Fruit fly (Drosophila melanogaster) whole organism, prepupa: ENCODE results near the gene SNRPG.

ENCODE experiments used
- Blimp-1 ChIP-seq: fragments of 200-800 bp; sonication (Bioruptor generic); optimal IDR thresholded peaks from 3 replicates; lab custom pipeline; 2017; ENCODE audit warnings: missing biosample characterization, missing genetic modification characterization, mild to moderate bottlenecking, moderate library complexity, missing genetic modification reagents
- CG10631 ChIP-seq: fragments of 200-800 bp; sonication (Bioruptor generic); optimal IDR thresholded peaks from 2 replicates; lab custom pipeline; 2016; ENCODE audit warnings: missing biosample characterization, missing genetic modification characterization
- CG11294 ChIP-seq: fragments of 200-800 bp; sonication (Bioruptor generic); IDR thresholded peaks from 2 replicates; pipeline ENCODE4 v1.3.6; 2022; ENCODE audit warnings: missing biosample characterization, missing genetic modification characterization
- CG11762 ChIP-seq: fragments of 200-800 bp; sonication (Bioruptor generic); optimal IDR thresholded peaks from 3 replicates; lab custom pipeline; 2016; ENCODE audit warnings: missing biosample characterization, missing genetic modification characterization; ENCODE audit not compliant: insufficient read depth
- CG11902 ChIP-seq: fragments of 200-800 bp; sonication (Bioruptor generic); optimal IDR thresholded peaks from 3 replicates; lab custom pipeline; 2016; ENCODE audit warnings: missing biosample characterization, missing genetic modification characterization
- CG15336 ChIP-seq: fragments of 200-800 bp; sonication (Bioruptor generic); IDR thresholded peaks from 2 replicates; pipeline ENCODE4 v1.3.6; 2022; ENCODE audit warnings: missing biosample characterization, missing genetic modification characterization
- CG1621 ChIP-seq: fragments of 200-800 bp; sonication (Bioruptor generic); optimal IDR thresholded peaks from 3 replicates; lab custom pipeline; 2018; ENCODE audit warnings: missing biosample characterization, mild to moderate bottlenecking, missing genetic modification characterization
- CG16779 ChIP-seq: fragments of 200-800 bp; sonication (Bioruptor generic); optimal IDR thresholded peaks from 3 replicates; lab custom pipeline; 2017; ENCODE audit warnings: missing biosample characterization, mild to moderate bottlenecking, missing genetic modification characterization
- CG3032 ChIP-seq: fragments of 200-800 bp; optimal IDR thresholded peaks from 2 replicates; lab custom pipeline; 2019; ENCODE audit warnings: missing biosample characterization, mild to moderate bottlenecking, missing genetic modification characterization, moderate library complexity
- CG31627 ChIP-seq: fragments of 200-800 bp; sonication (Bioruptor generic); optimal IDR thresholded peaks from 3 replicates; lab custom pipeline; 2016; ENCODE audit warnings: missing biosample characterization, missing genetic modification characterization
- CG32006 ChIP-seq: fragments of 200-800 bp; sonication (Bioruptor generic); optimal IDR thresholded peaks from 3 replicates; lab custom pipeline; 2017; ENCODE audit warnings: missing biosample characterization, mild to moderate bottlenecking, missing genetic modification characterization
- CG6163 ChIP-seq: fragments of 200-800 bp; sonication (Bioruptor generic); IDR thresholded peaks from 3 replicates; pipeline ENCODE4 v1.3.6; 2022; ENCODE audit warnings: missing biosample characterization, missing genetic modification characterization
- CG6276 ChIP-seq: fragments of 200-800 bp; sonication (Bioruptor generic); optimal IDR thresholded peaks from 2 replicates; lab custom pipeline; 2017; ENCODE audit warnings: missing biosample characterization, mild to moderate bottlenecking, missing genetic modification characterization
- CG6808 ChIP-seq: fragments of 200-800 bp; sonication (Bioruptor generic); optimal IDR thresholded peaks from 3 replicates; lab custom pipeline; 2017; ENCODE audit warnings: missing biosample characterization, missing genetic modification characterization, mild to moderate bottlenecking, moderate library complexity, missing genetic modification reagents
- CG6854 ChIP-seq: fragments of 200-800 bp; sonication (Bioruptor generic); optimal IDR thresholded peaks from 2 replicates; lab custom pipeline; 2017; ENCODE audit warnings: missing biosample characterization, mild to moderate bottlenecking, missing genetic modification characterization
- CG7368 ChIP-seq: fragments of 200-800 bp; sonication (Bioruptor generic); optimal IDR thresholded peaks from 3 replicates; lab custom pipeline; 2016; ENCODE audit warnings: missing biosample characterization, missing genetic modification characterization
- CG8319 ChIP-seq: fragments of 200-800 bp; sonication (Bioruptor generic); optimal IDR thresholded peaks from 3 replicates; lab custom pipeline; 2016; ENCODE audit warnings: missing biosample characterization, missing genetic modification characterization
- Eip75B ChIP-seq: fragments of 200-800 bp; sonication (Bioruptor generic); optimal IDR thresholded peaks from 3 replicates; lab custom pipeline; 2016; ENCODE audit warnings: missing biosample characterization, missing genetic modification characterization
- Eip78C ChIP-seq: fragments of 200-800 bp; sonication (Bioruptor generic); peaks from one replicate; lab custom pipeline; 2016; ENCODE audit warnings: missing biosample characterization, missing genetic modification characterization
- Eip93F ChIP-seq: fragments of 200-800 bp; sonication (Bioruptor generic); optimal IDR thresholded peaks from 2 replicates; lab custom pipeline; 2016; ENCODE audit warnings: missing biosample characterization, mild to moderate bottlenecking, missing genetic modification characterization
- Ets21C ChIP-seq: fragments of 200-800 bp; sonication (Bioruptor generic); optimal IDR thresholded peaks from 3 replicates; lab custom pipeline; 2016; ENCODE audit warnings: missing biosample characterization, missing genetic modification characterization
- Ets96B ChIP-seq: fragments of 200-800 bp; optimal IDR thresholded peaks from 2 replicates; lab custom pipeline; 2019; ENCODE audit warnings: missing biosample characterization, mild to moderate bottlenecking, missing genetic modification characterization, moderate library complexity
- Gug ChIP-seq: fragments of 200-800 bp; sonication (Bioruptor generic); IDR thresholded peaks from 2 replicates; pipeline ENCODE4 v1.3.6; 2022; ENCODE audit warnings: missing biosample characterization, missing genetic modification characterization
- Hr38 ChIP-seq: sonication (Bioruptor generic); optimal IDR thresholded peaks from 2 replicates; lab custom pipeline; 2016; ENCODE audit warnings: missing biosample characterization, missing genetic modification characterization
- Hr39 ChIP-seq: fragments of 200-800 bp; sonication (Bioruptor generic); optimal IDR thresholded peaks from 2 replicates; lab custom pipeline; 2016; ENCODE audit warnings: missing biosample characterization, missing genetic modification characterization
- Hr4 ChIP-seq: fragments of 200-800 bp; sonication (Bioruptor generic); optimal IDR thresholded peaks from 3 replicates; lab custom pipeline; 2016; ENCODE audit warnings: missing biosample characterization, missing genetic modification characterization
- Lpt ChIP-seq: fragments of 200-800 bp; sonication (Bioruptor generic); optimal IDR thresholded peaks from 3 replicates; lab custom pipeline; 2016; ENCODE audit warnings: missing biosample characterization, missing genetic modification characterization
- OdsH ChIP-seq: fragments of 200-800 bp; sonication (Bioruptor generic); optimal IDR thresholded peaks from 3 replicates; lab custom pipeline; 2016; ENCODE audit warnings: missing biosample characterization, missing genetic modification characterization
- Smox ChIP-seq: fragments of 200-800 bp; sonication (Bioruptor generic); optimal IDR thresholded peaks from 3 replicates; lab custom pipeline; 2016; ENCODE audit warnings: missing biosample characterization, missing genetic modification characterization
- Sox102F ChIP-seq: fragments of 200-800 bp; sonication (Bioruptor generic); optimal IDR thresholded peaks from 2 replicates; lab custom pipeline; 2016; ENCODE audit warnings: missing biosample characterization, mild to moderate bottlenecking, missing genetic modification characterization
- dac ChIP-seq: fragments of 200-800 bp; sonication (Bioruptor generic); optimal IDR thresholded peaks from 2 replicates; lab custom pipeline; 2017; ENCODE audit warnings: missing biosample characterization, mild to moderate bottlenecking, missing genetic modification characterization
- dsx ChIP-seq: fragments of 200-800 bp; optimal IDR thresholded peaks from 3 replicates; lab custom pipeline; 2019; ENCODE audit warnings: missing biosample characterization, mild to moderate bottlenecking, missing genetic modification characterization, moderate library complexity; ENCODE audit not compliant: poor library complexity, severe bottlenecking
- eg ChIP-seq: fragments of 200-800 bp; sonication (Bioruptor generic); IDR thresholded peaks from 3 replicates; pipeline ENCODE4 v1.3.6; 2022; ENCODE audit warnings: missing biosample characterization, missing genetic modification characterization
- esn ChIP-seq: fragments of 200-800 bp; sonication (Bioruptor generic); optimal IDR thresholded peaks from 2 replicates; lab custom pipeline; 2016; ENCODE audit warnings: missing biosample characterization, mild to moderate bottlenecking, missing genetic modification characterization, moderate library complexity
- fd59A ChIP-seq: fragments of 200-800 bp; sonication (Bioruptor generic); optimal IDR thresholded peaks from 2 replicates; lab custom pipeline; 2017; ENCODE audit warnings: missing biosample characterization, mild to moderate bottlenecking, missing genetic modification characterization, missing genetic modification reagents
- fd85E ChIP-seq: fragments of 200-800 bp; sonication (Bioruptor generic); optimal IDR thresholded peaks from 3 replicates; lab custom pipeline; 2016; ENCODE audit warnings: missing biosample characterization, missing genetic modification characterization
- fkh ChIP-seq: fragments of 200-800 bp; sonication (Bioruptor generic); optimal IDR thresholded peaks from 3 replicates; lab custom pipeline; 2017; ENCODE audit warnings: missing biosample characterization, mild to moderate bottlenecking, missing genetic modification characterization, moderate library complexity
- net ChIP-seq: fragments of 200-800 bp; sonication (Bioruptor generic); optimal IDR thresholded peaks from 3 replicates; lab custom pipeline; 2016; ENCODE audit warnings: missing biosample characterization, missing genetic modification characterization
- pdm3 ChIP-seq: fragments of 200-800 bp; sonication (Bioruptor generic); optimal IDR thresholded peaks from 3 replicates; lab custom pipeline; 2016; ENCODE audit warnings: missing biosample characterization, missing genetic modification characterization
- salr ChIP-seq, 2 experiments: fragments of 200-800 bp; sonication (Bioruptor generic); optimal IDR thresholded peaks; 3 replicates each; lab custom pipeline; 2016 to 2018; ENCODE audit warnings: missing biosample characterization in 2 of 2, missing genetic modification characterization in 2 of 2, mild to moderate bottlenecking in 1 of 2
- spab ChIP-seq: fragments of 200-800 bp; sonication (Bioruptor generic); optimal IDR thresholded peaks from 2 replicates; lab custom pipeline; 2017; ENCODE audit warnings: missing biosample characterization, mild to moderate bottlenecking, missing genetic modification characterization, missing genetic modification reagents

SNRPG gene

DNA sequence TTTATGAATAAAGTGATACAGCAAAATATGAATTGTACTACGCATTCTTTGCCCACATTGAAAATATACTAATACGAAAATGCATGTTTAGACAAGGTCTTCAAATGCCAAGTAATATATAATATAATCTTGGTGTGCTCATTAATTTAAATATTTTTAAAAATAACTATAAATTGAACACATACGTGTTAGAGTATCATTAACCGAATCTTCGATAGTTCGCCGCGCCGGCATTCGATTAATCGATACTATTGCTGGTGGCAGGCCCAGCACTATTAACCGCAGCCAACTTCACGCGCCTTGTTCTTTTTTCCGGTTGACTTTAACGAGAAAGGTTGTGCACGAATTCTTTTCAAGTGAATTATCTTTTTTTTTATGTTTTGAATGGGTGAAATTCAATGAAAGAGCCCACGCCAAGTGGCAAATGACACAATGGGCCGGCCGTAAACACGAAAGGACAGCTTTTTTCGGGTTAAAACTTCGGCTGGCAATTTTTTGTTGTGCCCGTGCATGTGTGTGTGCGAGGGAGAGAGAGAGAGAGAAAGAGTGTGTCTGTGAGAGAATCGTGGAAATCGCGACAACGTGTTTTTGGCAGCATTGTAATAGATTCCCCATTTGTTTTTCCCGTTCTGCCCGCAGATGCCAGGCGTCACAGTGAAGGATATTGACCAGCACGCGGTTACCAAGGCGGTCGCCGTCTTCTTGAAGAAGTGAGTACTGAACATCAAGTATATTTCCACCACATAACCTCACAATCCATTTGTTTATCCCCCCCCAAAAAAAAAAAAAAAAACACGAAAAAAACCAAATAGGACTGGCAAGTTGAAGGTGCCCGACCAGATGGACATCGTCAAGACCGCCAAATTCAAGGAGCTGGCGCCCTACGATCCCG is 2.4 kb downstream of the SNRPG start, which contains the start of gene RpS19a (continued):
- peak; percentile 61 for TF ChIP-seq Smox (GFP tag; lab: Kevin White, UChicago)
- TF ChIP-seq CG15336 (GFP tag; lab: Robert Waterston, UW), result 0 out of 2 replicates have a peak, but pooled peaks have one; percentile 22
- peak; percentile 43 for TF ChIP-seq dac (GFP tag; lab: Kevin White, UChicago)
- peak; percentile 83 for TF ChIP-seq CG6163 (GFP tag; lab: Robert Waterston, UW)
- peak; percentile 73 for TF ChIP-seq CG7368
- TF ChIP-seq Hr38, result no peak
- TF ChIP-seq Hr4, result peak; percentile 19
- TF ChIP-seq eg, result peak; percentile 73
- peak; percentile 52 for TF ChIP-seq Eip75B
- TF ChIP-seq CG31627 (GFP tag; lab: Kevin White, UChicago), result peak; percentile 1
- TF ChIP-seq Eip93F (GFP tag; lab: Kevin White, UChicago), result no peak
- peak; percentile 11 for TF ChIP-seq Lpt (GFP tag; lab: Kevin White, UChicago)
- peak; percentile 36 for TF ChIP-seq fd59A (GFP tag; lab: Kevin White, UChicago)
- TF ChIP-seq CG11902 (GFP tag; lab: Kevin White, UChicago), result no peak
- peak; percentile 48 for TF ChIP-seq dsx
- peak; percentile 12 to 78 for TF ChIP-seq salr (GFP tag; optimal IDR thresholded peaks at IDR 0.05; lab: Kevin White, UChicago)
- TF ChIP-seq Hr39 (GFP tag; lab: Kevin White, UChicago), result peak; percentile 23
- TF ChIP-seq fd85E (GFP tag; lab: Kevin White, UChicago), result peak; percentile 58
- TF ChIP-seq CG32006 (GFP tag; lab: Kevin White, UChicago), result peak; percentile 32
- TF ChIP-seq CG16779 (tag; lab: Kevin White, UChicago), result peak; percentile 77

DNA sequence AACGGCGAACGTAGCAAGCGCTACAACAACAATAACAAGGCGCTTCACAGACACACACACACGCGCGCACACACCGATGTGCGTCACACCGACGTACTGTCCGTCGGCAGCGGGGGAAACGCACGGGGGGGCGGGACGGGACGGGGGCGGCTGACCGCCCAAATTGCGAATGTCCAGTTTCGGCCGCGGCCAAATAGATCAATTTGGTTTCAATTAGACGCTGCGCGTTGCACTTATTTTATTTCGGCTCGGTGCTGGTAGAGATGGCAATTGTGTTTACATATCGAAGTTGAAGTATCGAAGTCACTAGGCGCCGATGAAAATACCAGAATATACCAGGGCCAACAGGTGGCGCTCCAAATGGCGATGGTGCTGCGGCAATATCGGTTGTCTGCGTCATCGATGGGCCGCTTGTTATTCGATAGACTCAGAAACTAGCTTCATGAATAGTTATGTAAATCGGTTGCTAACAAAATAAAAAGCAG is 3.1 kb downstream of the SNRPG start, which contains the start of gene Rok:
Gene Rok (minus strand): TSS at position 309 of the 485 bp plus-strand sequence.
- no peak for TF ChIP-seq Blimp-1 (GFP tag; lab: Kevin White, UChicago)
- TF ChIP-seq CG7368, result no peak
- no peak for TF ChIP-seq Sox102F (GFP tag; lab: Kevin White, UChicago)
- peak; percentile 51 for TF ChIP-seq fkh
- TF ChIP-seq Eip93F (GFP tag; lab: Kevin White, UChicago), result no peak
- no peak for TF ChIP-seq CG11762 (GFP tag; lab: Kevin White, UChicago)
- TF ChIP-seq CG1621, result no peak
- TF ChIP-seq CG6854 (GFP tag; lab: Kevin White, UChicago), result no peak
- no peak for TF ChIP-seq CG32006 (GFP tag; lab: Kevin White, UChicago)
- TF ChIP-seq pdm3, result no peak
- peak; percentile 8 for TF ChIP-seq CG6808
- TF ChIP-seq salr (GFP tag; optimal IDR thresholded peaks at IDR 0.05; lab: Kevin White, UChicago), result no peak
- no peak for TF ChIP-seq Ets21C (GFP tag; lab: Kevin White, UChicago)
- no peak for TF ChIP-seq CG3032 (tag; lab: Kevin White, UChicago)
- no peak for TF ChIP-seq Gug (GFP tag; lab: Robert Waterston, UW)
- 0 out of 3 replicates have a peak, but pooled peaks have one; percentile 31 for TF ChIP-seq CG6163 (GFP tag; lab: Robert Waterston, UW)

DNA sequence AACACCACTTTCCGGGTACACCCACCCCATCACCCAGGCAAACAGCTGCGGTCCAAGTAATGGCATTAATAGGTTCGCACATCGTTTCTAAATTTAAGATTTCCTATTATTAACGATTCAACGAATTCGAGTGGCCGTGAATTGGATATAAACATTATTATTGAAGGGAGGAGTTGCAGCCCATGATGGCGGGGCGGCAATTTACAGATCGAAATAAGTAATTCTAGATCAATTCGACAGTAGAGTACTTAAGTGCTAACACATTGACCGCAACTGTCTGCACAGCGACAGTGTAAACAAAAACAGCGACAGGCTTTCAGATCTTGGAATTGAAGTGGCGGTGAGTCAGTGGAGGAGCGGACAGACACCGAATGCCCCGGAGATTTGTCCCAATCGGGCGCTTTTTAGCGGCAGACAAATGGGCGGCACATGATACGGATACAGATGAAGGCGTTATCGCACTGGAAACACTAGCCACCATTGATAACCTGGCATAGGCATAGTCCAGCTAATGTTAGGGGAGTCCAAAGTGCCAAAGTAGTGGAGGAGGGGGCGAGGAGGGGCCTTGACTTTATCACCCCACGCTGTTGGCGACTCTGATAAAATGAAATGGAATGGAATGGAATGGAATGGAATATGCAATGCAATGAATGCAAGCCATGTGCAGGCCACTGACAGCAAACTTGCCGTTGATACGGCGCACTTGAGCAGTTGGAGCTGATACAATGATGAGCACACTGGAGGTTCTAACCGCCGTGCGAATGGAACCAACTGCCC is 6.8 kb downstream of the SNRPG start:
- TF ChIP-seq esn (GFP tag; lab: Kevin White, UChicago), result no peak
- TF ChIP-seq CG15336 (GFP tag; lab: Robert Waterston, UW), result peak; percentile 36; the same call in 1 of the 2 replicates
- peak; percentile 17 for TF ChIP-seq fd59A (GFP tag; lab: Kevin White, UChicago)
- no peak for TF ChIP-seq CG8319 (GFP tag; lab: Kevin White, UChicago)
- TF ChIP-seq spab, result peak; percentile 12
- peak; percentile 65 for TF ChIP-seq CG6276
- TF ChIP-seq Ets96B (tag; lab: Kevin White, UChicago), result peak; percentile 19
- peak; percentile 15; the same call in 1 of the 2 replicates for TF ChIP-seq CG11294
- peak; percentile 63 for TF ChIP-seq CG32006 (GFP tag; lab: Kevin White, UChicago)
- peak; percentile 58 for TF ChIP-seq fkh
- TF ChIP-seq CG6808, result peak; percentile 70
- TF ChIP-seq dac (GFP tag; lab: Kevin White, UChicago), result peak; percentile 48
- TF ChIP-seq CG10631 (GFP tag; lab: Kevin White, UChicago), result no peak
- no peak for TF ChIP-seq CG6854 (GFP tag; lab: Kevin White, UChicago)
- TF ChIP-seq CG3032 (tag; lab: Kevin White, UChicago), result no peak
- TF ChIP-seq Ets21C (GFP tag; lab: Kevin White, UChicago), result no peak
- TF ChIP-seq eg, result peak; percentile 25; the same call in 2 of the 3 replicates
- TF ChIP-seq net, result peak; percentile 22
- no peak for TF ChIP-seq OdsH (GFP tag; lab: Kevin White, UChicago)
- TF ChIP-seq Gug (GFP tag; lab: Robert Waterston, UW), result 0 out of 2 replicates have a peak, but pooled peaks have one; percentile 28
- no peak for TF ChIP-seq Smox (GFP tag; lab: Kevin White, UChicago)
- peak in 1 of 2 experiments; percentile 3 for TF ChIP-seq salr (GFP tag; optimal IDR thresholded peaks at IDR 0.05; lab: Kevin White, UChicago)
- no peak for TF ChIP-seq dsx
- peak; percentile 64 for TF ChIP-seq Eip78C (GFP tag; lab: Kevin White, UChicago)
